Worm (Caenorhabditis elegans) whole organism, mixed stage, embryonic: ENCODE data around the gene scl-8.

Source experiments
- M03D4.4 ChIP-seq: sonication (generic microtip); optimal IDR thresholded peaks from 2 replicates; lab custom pipeline; 2017; ENCODE audit warnings: mild to moderate bottlenecking, missing genetic modification characterization, missing compliant biosample characterization
- bed-3 ChIP-seq: fragments of 200-800 bp; sonication (Bioruptor generic); optimal IDR thresholded peaks from 3 replicates; lab custom pipeline; 2018; ENCODE audit warnings: mild to moderate bottlenecking, missing genetic modification characterization, moderate library complexity, missing compliant biosample characterization
- blmp-1 ChIP-seq: fragments of 150-350 bp; optimal IDR thresholded peaks from 2 replicates; lab custom pipeline; 2014; ENCODE audit warnings: missing biosample characterization, missing genetic modification characterization
- ceh-39 ChIP-seq: fragments of 150-350 bp; optimal IDR thresholded peaks from 2 replicates; lab custom pipeline; 2014; ENCODE audit warnings: missing biosample characterization, missing genetic modification characterization
- ceh-43 ChIP-seq: fragments of 200-800 bp; sonication (Bioruptor generic); optimal IDR thresholded peaks from 2 replicates; lab custom pipeline; 2018; ENCODE audit warnings: mild to moderate bottlenecking, missing genetic modification characterization, moderate library complexity, missing compliant biosample characterization
- ces-1 ChIP-seq: fragments of 150-350 bp; optimal IDR thresholded peaks from 2 replicates; lab custom pipeline; 2014; ENCODE audit warnings: missing biosample characterization, missing genetic modification reagents, missing genetic modification characterization
- cnd-1 ChIP-seq: fragments of 200-800 bp; sonication (Bioruptor generic); optimal IDR thresholded peaks from 2 replicates; lab custom pipeline; 2018; ENCODE audit warnings: mild to moderate bottlenecking, missing genetic modification characterization, missing compliant biosample characterization
- elt-1 ChIP-seq: sonication (generic microtip); optimal IDR thresholded peaks from 2 replicates; lab custom pipeline; 2017; ENCODE audit warnings: missing genetic modification characterization, mild to moderate bottlenecking, missing compliant biosample characterization, antibody characterized with exemption, moderate library complexity, borderline replicate concordance; ENCODE audit not compliant: insufficient read depth
- elt-3 ChIP-seq: fragments of 150-350 bp; optimal IDR thresholded peaks from 2 replicates; lab custom pipeline; 2014; ENCODE audit warnings: missing biosample characterization, missing genetic modification characterization
- flh-1 ChIP-seq: fragments of 200-800 bp; sonication (Bioruptor generic); optimal IDR thresholded peaks from 2 replicates; lab custom pipeline; 2018; ENCODE audit warnings: mild to moderate bottlenecking, missing genetic modification characterization, moderate library complexity, missing compliant biosample characterization
- ham-2 ChIP-seq: fragments of 200-800 bp; sonication (Bioruptor generic); optimal IDR thresholded peaks from 2 replicates; lab custom pipeline; 2018; ENCODE audit warnings: mild to moderate bottlenecking, missing genetic modification characterization, missing compliant biosample characterization
- hlh-1 ChIP-seq: fragments of 150-350 bp; optimal IDR thresholded peaks from 2 replicates; lab custom pipeline; 2014; ENCODE audit warnings: missing biosample characterization, missing genetic modification reagents, missing genetic modification characterization
- lin-13 ChIP-seq: fragments of 150-350 bp; optimal IDR thresholded peaks from 2 replicates; lab custom pipeline; 2014; ENCODE audit warnings: missing biosample characterization, missing genetic modification characterization
- lin-32 ChIP-seq: fragments of 200-800 bp; sonication (Bioruptor generic); optimal IDR thresholded peaks from 2 replicates; lab custom pipeline; 2018; ENCODE audit warnings: mild to moderate bottlenecking, missing genetic modification characterization, missing compliant biosample characterization
- lsy-2 ChIP-seq: fragments of 150-350 bp; optimal IDR thresholded peaks from 2 replicates; lab custom pipeline; 2014; ENCODE audit warnings: missing biosample characterization, missing genetic modification characterization
- mab-5 ChIP-seq: fragments of 150-350 bp; optimal IDR thresholded peaks from 2 replicates; lab custom pipeline; 2014; ENCODE audit warnings: missing biosample characterization, missing genetic modification characterization
- mep-1 ChIP-seq: fragments of 150-350 bp; optimal IDR thresholded peaks from 2 replicates; lab custom pipeline; 2017; ENCODE audit warnings: missing biosample characterization, missing genetic modification reagents, missing genetic modification characterization, inconsistent platforms
- mls-2 ChIP-seq: sonication (generic microtip); optimal IDR thresholded peaks from 2 replicates; lab custom pipeline; 2016; ENCODE audit warnings: mild to moderate bottlenecking, missing genetic modification characterization, moderate library complexity, missing compliant biosample characterization
- nhr-2 ChIP-seq: fragments of 150-350 bp; optimal IDR thresholded peaks from 2 replicates; lab custom pipeline; 2014; ENCODE audit warnings: missing biosample characterization, missing genetic modification characterization
- nhr-237 ChIP-seq: fragments of 150-350 bp; optimal IDR thresholded peaks from 2 replicates; lab custom pipeline; 2014; ENCODE audit warnings: missing biosample characterization, missing genetic modification characterization
- nhr-28 ChIP-seq: fragments of 150-350 bp; optimal IDR thresholded peaks from 2 replicates; lab custom pipeline; 2014; ENCODE audit warnings: missing biosample characterization, missing genetic modification characterization
- nhr-76 ChIP-seq: sonication (generic microtip); optimal IDR thresholded peaks from 2 replicates; lab custom pipeline; 2017; ENCODE audit warnings: missing biosample characterization, missing genetic modification characterization
- pha-4 ChIP-seq: fragments of 150-350 bp; optimal IDR thresholded peaks from 2 replicates; lab custom pipeline; 2018; ENCODE audit warnings: missing biosample characterization, missing genetic modification reagents, missing genetic modification characterization
- sem-2 ChIP-seq: fragments of 200-800 bp; sonication (Bioruptor generic); optimal IDR thresholded peaks from 2 replicates; lab custom pipeline; 2018; ENCODE audit warnings: mild to moderate bottlenecking, missing genetic modification characterization, missing compliant biosample characterization
- sptf-1 ChIP-seq: sonication (generic microtip); optimal IDR thresholded peaks from 2 replicates; lab custom pipeline; 2017; ENCODE audit warnings: mild to moderate bottlenecking, missing genetic modification characterization, moderate library complexity, missing compliant biosample characterization
- tbx-8 ChIP-seq: fragments of 200-800 bp; sonication (Bioruptor generic); optimal IDR thresholded peaks from 2 replicates; lab custom pipeline; 2018; ENCODE audit warnings: mild to moderate bottlenecking, missing genetic modification characterization, moderate library complexity, missing compliant biosample characterization
- unc-120 ChIP-seq: sonication (generic microtip); optimal IDR thresholded peaks from 2 replicates; lab custom pipeline; 2017; ENCODE audit warnings: missing genetic modification characterization, missing compliant biosample characterization; ENCODE audit not compliant: poor library complexity, severe bottlenecking
- unc-39 ChIP-seq: fragments of 150-350 bp; optimal IDR thresholded peaks from 2 replicates; lab custom pipeline; 2014; ENCODE audit warnings: missing biosample characterization, missing genetic modification characterization
- unc-62 ChIP-seq: fragments of 150-350 bp; optimal IDR thresholded peaks from 2 replicates; lab custom pipeline; 2014; ENCODE audit warnings: missing biosample characterization, missing genetic modification reagents, missing genetic modification characterization
- zip-8 ChIP-seq: fragments of 150-350 bp; optimal IDR thresholded peaks from 2 replicates; lab custom pipeline; 2014; ENCODE audit warnings: missing biosample characterization, missing genetic modification characterization

scl-8 gene

ce11 chrIV:13095462-13095861 lies 23.9 kb downstream of the scl-8 start, which contains the start of gene rfc-3:
Gene rfc-3, plus strand, starts transcription at chrIV:13095762.
- TF ChIP-seq tbx-8 (GFP tag; lab: Kevin White, UChicago) (no peak), ceh-39 (tag; lab: Kevin White, UChicago) (no peak), blmp-1 (tag; lab: Kevin White, UChicago) (no peak), pha-4 (tag; lab: Kevin White, UChicago) (no peak), flh-1 (GFP tag; lab: Kevin White, UChicago) (no peak), mls-2 (tag; lab: Kevin White, UChicago) (no peak), elt-3 (tag; lab: Kevin White, UChicago) (no peak), elt-1 (tag; lab: Kevin White, UChicago) (no peak), nhr-76 (no peak)

ce11 chrIV:13096778-13097177 lies 25.2 kb downstream of the scl-8 start:
- no peak for TF ChIP-seq cnd-1 (tag; lab: Kevin White, UChicago)
- no peak for TF ChIP-seq ham-2 (GFP tag; lab: Kevin White, UChicago)
- no peak for TF ChIP-seq lin-32
- no peak for TF ChIP-seq bed-3 (GFP tag; lab: Kevin White, UChicago)
- TF ChIP-seq ceh-43 (GFP tag; lab: Kevin White, UChicago), result no peak
- no peak for TF ChIP-seq flh-1 (GFP tag; lab: Kevin White, UChicago)
- no peak for TF ChIP-seq nhr-28
- no peak for TF ChIP-seq elt-3 (tag; lab: Kevin White, UChicago)
- TF ChIP-seq mls-2 (tag; lab: Kevin White, UChicago), result no peak
- TF ChIP-seq mep-1 (tag; lab: Kevin White, UChicago), result no peak
- no peak for TF ChIP-seq unc-120 (tag; lab: Kevin White, UChicago)
- TF ChIP-seq zip-8 (tag; lab: Kevin White, UChicago), result no peak
- TF ChIP-seq hlh-1 (tag; lab: Kevin White, UChicago), result no peak
- no peak for TF ChIP-seq sptf-1 (tag; lab: Kevin White, UChicago)
- TF ChIP-seq tbx-8 (GFP tag; lab: Kevin White, UChicago), result no peak
- TF ChIP-seq mab-5 (tag; lab: Kevin White, UChicago), result no peak

ce11 chrIV:13098652-13099051 lies 27.1 kb downstream of the scl-8 start, which contains the start of the genes dli-1, tin-9.2 and exos-4.1:
Gene dli-1, minus strand, starts transcription at chrIV:13098792.
Gene tin-9.2, plus strand, starts transcription at chrIV:13098995.
Gene exos-4.1, plus strand, starts transcription at chrIV:13098999.
- no peak for TF ChIP-seq nhr-2 (tag; lab: Kevin White, UChicago)
- TF ChIP-seq ces-1 (GFP tag; lab: Kevin White, UChicago), result peak; percentile 99
- no peak for TF ChIP-seq nhr-28
- peak; percentile 76 for TF ChIP-seq mep-1 (tag; lab: Kevin White, UChicago)
- peak; percentile 63 for TF ChIP-seq lsy-2 (tag; lab: Kevin White, UChicago)
- TF ChIP-seq ceh-43 (GFP tag; lab: Kevin White, UChicago), result no peak
- peak; percentile 22 for TF ChIP-seq nhr-237 (tag; lab: Kevin White, UChicago)
- peak; percentile 23 for TF ChIP-seq pha-4 (tag; lab: Kevin White, UChicago)
- no peak for TF ChIP-seq unc-120 (tag; lab: Kevin White, UChicago)
- TF ChIP-seq hlh-1 (tag; lab: Kevin White, UChicago), result peak; percentile 19
- no peak for TF ChIP-seq tbx-8 (GFP tag; lab: Kevin White, UChicago)
- TF ChIP-seq lin-13, result peak; percentile 34
- peak; percentile 46 for TF ChIP-seq ham-2 (GFP tag; lab: Kevin White, UChicago)

- TF ChIP-seq pha-4 (tag; lab: Kevin White, UChicago) (no peak), unc-39 (tag; lab: Kevin White, UChicago) (no peak)
These were observed 28.9 kb downstream of the scl-8 start, which contains the start of gene fask-1 for ce11 chrIV:13100415-13100814. Gene fask-1, plus strand, starts transcription at chrIV:13100715.

- TF ChIP-seq M03D4.4 (tag; lab: Kevin White, UChicago) (no peak), unc-62 (no peak), lsy-2 (tag; lab: Kevin White, UChicago) (no peak), nhr-76 (no peak), pha-4 (tag; lab: Kevin White, UChicago) (no peak), elt-1 (tag; lab: Kevin White, UChicago) (no peak), mab-5 (tag; lab: Kevin White, UChicago) (no peak), hlh-1 (tag; lab: Kevin White, UChicago) (no peak), nhr-237 (tag; lab: Kevin White, UChicago) (no peak), lin-13 (no peak), sem-2 (GFP tag; lab: Kevin White, UChicago) (no peak), bed-3 (GFP tag; lab: Kevin White, UChicago) (no peak), nhr-2 (tag; lab: Kevin White, UChicago) (no peak), cnd-1 (tag; lab: Kevin White, UChicago) (no peak)
These were observed 33.4 kb downstream of the scl-8 start, which contains the start of gene rde-11 for ce11 chrIV:13104900-13105299. Gene rde-11, plus strand, starts transcription at chrIV:13105200.
